Worm (Caenorhabditis elegans) whole organism, midembryonic: ENCODE data around the gene sms-3.

Experiments
- T22C8.4 ChIP-seq: fragments of 200-800 bp; sonication (Bioruptor generic); IDR thresholded peaks from 2 replicates; pipeline ENCODE4 v1.3.6; 2022; ENCODE audit warnings: missing genetic modification characterization, missing compliant biosample characterization
- cog-1 ChIP-seq: sonication (generic microtip); optimal IDR thresholded peaks from 2 replicates; lab custom pipeline; 2016; ENCODE audit warnings: missing genetic modification characterization, missing compliant biosample characterization
- flt-1 ChIP-seq: fragments of 200-800 bp; sonication (Bioruptor generic); IDR thresholded peaks from 2 replicates; pipeline ENCODE4 v1.3.6; 2022; ENCODE audit warnings: missing genetic modification characterization, missing compliant biosample characterization
- klf-2 ChIP-seq: fragments of 200-800 bp; sonication (Bioruptor generic); conservative IDR thresholded peaks from 2 replicates; pipeline ENCODE4 v1.3.6; 2022; ENCODE audit warnings: missing genetic modification reagents, missing genetic modification characterization, missing compliant biosample characterization
- ref-1 ChIP-seq: fragments of 200-800 bp; sonication (Bioruptor generic); conservative IDR thresholded peaks from 2 replicates; pipeline ENCODE4 v1.3.6; 2022; ENCODE audit warnings: missing genetic modification reagents, missing genetic modification characterization, missing compliant biosample characterization
- ztf-23 ChIP-seq: fragments of 200-800 bp; sonication (Bioruptor generic); IDR thresholded peaks from 2 replicates; pipeline ENCODE4 v1.3.6; 2022; ENCODE audit warnings: missing genetic modification reagents, missing genetic modification characterization, missing compliant biosample characterization

DNA sequence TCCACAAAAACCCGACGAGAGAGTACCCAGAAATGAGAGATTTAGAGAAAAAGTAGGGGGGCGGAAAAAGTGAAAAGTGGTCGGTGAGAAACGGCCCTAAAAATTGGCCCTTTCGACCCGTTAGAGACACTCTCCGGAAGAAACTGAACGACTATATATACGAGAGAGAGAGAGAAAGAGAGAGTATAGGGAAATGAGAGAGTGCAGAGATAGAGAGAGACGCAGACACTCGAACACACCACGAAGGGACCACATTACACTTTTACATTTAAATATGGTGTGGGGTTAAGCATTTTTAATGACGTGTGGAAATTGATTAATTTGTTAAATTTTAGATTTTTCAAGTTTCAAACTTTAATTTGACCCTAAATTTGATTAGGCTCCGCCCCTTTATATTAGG is 9.3 kb downstream of the sms-3 start:
- no peak for TF ChIP-seq T22C8.4
- TF ChIP-seq flt-1 (GFP tag; lab: Robert Waterston, UW), result no peak
- no peak for TF ChIP-seq ztf-23 (GFP tag; lab: Robert Waterston, UW)
- no peak for TF ChIP-seq ref-1 (GFP tag; lab: Robert Waterston, UW)
- TF ChIP-seq klf-2 (GFP tag; lab: Robert Waterston, UW), result no peak
- peak; percentile 40 for TF ChIP-seq cog-1 (tag; lab: Kevin White, UChicago)
